Worm (Caenorhabditis elegans) whole organism, late embryonic: ENCODE results near the gene yif-1.

Source experiments
- C38D4.7 ChIP-seq: fragments of 200-800 bp; sonication (Bioruptor generic); optimal IDR thresholded peaks from 2 replicates; lab custom pipeline; 2018; ENCODE audit warnings: mild to moderate bottlenecking, missing genetic modification characterization, moderate library complexity, missing compliant biosample characterization
- ceh-19 ChIP-seq: fragments of 200-800 bp; sonication (Bioruptor generic); optimal IDR thresholded peaks from 2 replicates; lab custom pipeline; 2018; ENCODE audit warnings: mild to moderate bottlenecking, missing genetic modification characterization, missing compliant biosample characterization
- ceh-22 ChIP-seq: sonication (generic microtip); optimal IDR thresholded peaks from 2 replicates; lab custom pipeline; 2017; ENCODE audit warnings: missing biosample characterization, missing genetic modification characterization
- ceh-31 ChIP-seq: sonication (generic microtip); optimal IDR thresholded peaks from 2 replicates; lab custom pipeline; 2016; ENCODE audit warnings: missing genetic modification characterization, missing compliant biosample characterization
- ceh-48 ChIP-seq: sonication (generic microtip); optimal IDR thresholded peaks from 2 replicates; lab custom pipeline; 2016; ENCODE audit warnings: missing genetic modification characterization, inconsistent platforms, missing compliant biosample characterization
- ceh-6 ChIP-seq: fragments of 200-800 bp; sonication (Bioruptor generic); optimal IDR thresholded peaks from 2 replicates; lab custom pipeline; 2018; ENCODE audit warnings: mild to moderate bottlenecking, missing genetic modification characterization, missing compliant biosample characterization
- ceh-9 ChIP-seq: sonication (generic microtip); optimal IDR thresholded peaks from 2 replicates; lab custom pipeline; 2016; ENCODE audit warnings: mild to moderate bottlenecking, missing genetic modification characterization, inconsistent platforms, missing compliant biosample characterization
- che-1 ChIP-seq: sonication (generic microtip); optimal IDR thresholded peaks from 2 replicates; lab custom pipeline; 2016; ENCODE audit warnings: mild to moderate bottlenecking, missing genetic modification characterization, missing compliant biosample characterization
- dmd-4 ChIP-seq: sonication (generic microtip); optimal IDR thresholded peaks from 2 replicates; lab custom pipeline; 2016; ENCODE audit warnings: borderline replicate concordance, missing genetic modification characterization, missing compliant biosample characterization
- dve-1 ChIP-seq: sonication (generic microtip); optimal IDR thresholded peaks from 2 replicates; lab custom pipeline; 2017; ENCODE audit warnings: antibody characterized with exemption, mild to moderate bottlenecking, missing genetic modification characterization, missing compliant biosample characterization
- elt-2 ChIP-seq: sonication (generic microtip); optimal IDR thresholded peaks from 2 replicates; lab custom pipeline; 2016; ENCODE audit warnings: missing genetic modification reagents, missing genetic modification characterization, missing compliant biosample characterization
- fkh-10 ChIP-seq: fragments of 150-350 bp; optimal IDR thresholded peaks from 2 replicates; lab custom pipeline; 2014; ENCODE audit warnings: missing biosample characterization, missing genetic modification reagents, missing genetic modification characterization
- hlh-13 ChIP-seq: fragments of 200-800 bp; sonication (Bioruptor generic); optimal IDR thresholded peaks from 2 replicates; lab custom pipeline; 2018; ENCODE audit warnings: mild to moderate bottlenecking, missing genetic modification characterization, missing compliant biosample characterization
- hlh-6 ChIP-seq: sonication (generic microtip); optimal IDR thresholded peaks from 2 replicates; lab custom pipeline; 2016; ENCODE audit warnings: missing genotype, missing genetic modification characterization, missing compliant biosample characterization
- madf-2 ChIP-seq: sonication (generic microtip); optimal IDR thresholded peaks from 2 replicates; lab custom pipeline; 2017; ENCODE audit warnings: missing genetic modification characterization, missing compliant biosample characterization
- mec-3 ChIP-seq: sonication (generic microtip); optimal IDR thresholded peaks from 2 replicates; lab custom pipeline; 2016; ENCODE audit warnings: borderline replicate concordance, missing genetic modification characterization, missing compliant biosample characterization
- nfya-1 ChIP-seq: sonication (generic microtip); optimal IDR thresholded peaks from 2 replicates; lab custom pipeline; 2017; ENCODE audit warnings: missing genetic modification characterization, mild to moderate bottlenecking, missing compliant biosample characterization, antibody characterized with exemption, moderate library complexity
- nhr-232 ChIP-seq: sonication (generic microtip); optimal IDR thresholded peaks from 2 replicates; lab custom pipeline; 2016; ENCODE audit warnings: missing genetic modification characterization, missing compliant biosample characterization
- npax-4 ChIP-seq: sonication (generic microtip); optimal IDR thresholded peaks from 2 replicates; lab custom pipeline; 2016; ENCODE audit warnings: missing genetic modification characterization, missing compliant biosample characterization
- odd-2 ChIP-seq: sonication (generic microtip); optimal IDR thresholded peaks from 2 replicates; lab custom pipeline; 2017; ENCODE audit warnings: antibody characterized with exemption, mild to moderate bottlenecking, missing genetic modification characterization, missing compliant biosample characterization
- pha-4 ChIP-seq: fragments of 150-350 bp; optimal IDR thresholded peaks from 2 replicates; lab custom pipeline; 2018; ENCODE audit warnings: missing biosample characterization, missing genetic modification reagents, missing genetic modification characterization
- pqm-1 ChIP-seq: sonication (generic microtip); optimal IDR thresholded peaks from 2 replicates; lab custom pipeline; 2016; ENCODE audit warnings: missing genetic modification characterization, missing compliant biosample characterization
- pros-1 ChIP-seq: fragments of 150-350 bp; optimal IDR thresholded peaks from 2 replicates; lab custom pipeline; 2014; ENCODE audit warnings: missing biosample characterization, missing genetic modification reagents, missing genetic modification characterization
- sox-2 ChIP-seq: fragments of 200-800 bp; sonication (Bioruptor generic); IDR thresholded peaks from 2 replicates; pipeline ENCODE4 v1.3.6; 2022; ENCODE audit warnings: missing genetic modification reagents, missing genetic modification characterization, missing compliant biosample characterization
- sox-4 ChIP-seq: sonication (generic microtip); optimal IDR thresholded peaks from 2 replicates; lab custom pipeline; 2017; ENCODE audit warnings: mild to moderate bottlenecking, missing genetic modification characterization, inconsistent platforms, missing compliant biosample characterization
- syd-9 ChIP-seq: sonication (generic microtip); optimal IDR thresholded peaks from 2 replicates; lab custom pipeline; 2016; ENCODE audit warnings: mild to moderate bottlenecking, missing genetic modification characterization, moderate library complexity, missing compliant biosample characterization
- tbx-2 ChIP-seq: sonication (generic microtip); optimal IDR thresholded peaks from 2 replicates; lab custom pipeline; 2016; ENCODE audit warnings: missing genetic modification characterization, missing compliant biosample characterization
- tbx-7 ChIP-seq: sonication (generic microtip); optimal IDR thresholded peaks from 2 replicates; lab custom pipeline; 2016; ENCODE audit warnings: missing genotype, missing genetic modification characterization, missing compliant biosample characterization
- ttx-3 ChIP-seq: sonication (generic microtip); optimal IDR thresholded peaks from 2 replicates; lab custom pipeline; 2016; ENCODE audit warnings: missing genetic modification reagents, missing genetic modification characterization, missing compliant biosample characterization
- unc-3 ChIP-seq, 2 experiments: fragments of 200-800 bp in 1 of 2; sonication (Bioruptor generic) in 1 of 2; sonication (generic microtip) in 1 of 2; conservative IDR thresholded peaks in 1 of 2; optimal IDR thresholded peaks in 1 of 2; 2 replicates each; pipeline versions ENCODE4 v1.3.6 to Lab custom; 2016 to 2022; ENCODE audit warnings: missing compliant biosample characterization in 2 of 2, missing genetic modification characterization in 2 of 2, missing genetic modification reagents in 1 of 2
- unc-55 ChIP-seq: sonication (generic microtip); optimal IDR thresholded peaks from 2 replicates; lab custom pipeline; 2017; ENCODE audit warnings: missing biosample characterization, missing genetic modification reagents, missing genetic modification characterization
- unc-86 ChIP-seq: sonication (generic microtip); optimal IDR thresholded peaks from 2 replicates; lab custom pipeline; 2016; ENCODE audit warnings: missing genetic modification characterization, missing compliant biosample characterization
- zip-5 ChIP-seq: sonication (generic microtip); optimal IDR thresholded peaks from 2 replicates; lab custom pipeline; 2016; ENCODE audit warnings: missing genetic modification characterization, missing compliant biosample characterization

Gene yif-1

ce11 chrV:10019083-10019624 lies 35.6 kb downstream of the yif-1 start:
- TF ChIP-seq pqm-1 (tag; lab: Kevin White, UChicago) (no peak), hlh-6 (tag; lab: Kevin White, UChicago) (no peak), tbx-7 (tag; lab: Kevin White, UChicago) (no peak), ceh-19 (GFP tag; lab: Kevin White, UChicago) (no peak), ttx-3 (tag; lab: Kevin White, UChicago) (no peak), che-1 (tag; lab: Kevin White, UChicago) (no peak), madf-2 (tag; lab: Kevin White, UChicago) (no peak), ceh-6 (GFP tag; lab: Kevin White, UChicago) (no peak), sox-4 (tag; lab: Kevin White, UChicago) (no peak), elt-2 (no peak), ceh-9 (tag; lab: Kevin White, UChicago) (no peak), pros-1 (tag; lab: Kevin White, UChicago) (no peak), unc-3 (GFP tag; conservative IDR thresholded peaks at IDR 0.05; lab: Robert Waterston, UW) (no peak), unc-3 (tag; optimal IDR thresholded peaks at IDR 0.05; lab: Kevin White, UChicago) (no peak), ceh-48 (tag; lab: Kevin White, UChicago) (no peak), C38D4.7 (no peak), dmd-4 (tag; lab: Kevin White, UChicago) (no peak), zip-5 (no peak), tbx-2 (tag; lab: Kevin White, UChicago) (no peak), fkh-10 (GFP tag; lab: Kevin White, UChicago) (no peak), unc-86 (no peak)

- TF ChIP-seq sox-2 (no peak), ceh-22 (no peak), pha-4 (tag; lab: Kevin White, UChicago) (no peak), npax-4 (tag; lab: Kevin White, UChicago) (no peak), tbx-2 (tag; lab: Kevin White, UChicago) (no peak), syd-9 (tag; lab: Kevin White, UChicago) (no peak), unc-3 (GFP tag; conservative IDR thresholded peaks at IDR 0.05; lab: Robert Waterston, UW) (no peak), unc-3 (tag; optimal IDR thresholded peaks at IDR 0.05; lab: Kevin White, UChicago) (no peak), ttx-3 (tag; lab: Kevin White, UChicago) (no peak), hlh-6 (tag; lab: Kevin White, UChicago) (no peak), nfya-1 (tag; lab: Kevin White, UChicago) (no peak)
Measured at ce11 chrV:10018291-10018690, 36.4 kb downstream of the yif-1 start.

DNA sequence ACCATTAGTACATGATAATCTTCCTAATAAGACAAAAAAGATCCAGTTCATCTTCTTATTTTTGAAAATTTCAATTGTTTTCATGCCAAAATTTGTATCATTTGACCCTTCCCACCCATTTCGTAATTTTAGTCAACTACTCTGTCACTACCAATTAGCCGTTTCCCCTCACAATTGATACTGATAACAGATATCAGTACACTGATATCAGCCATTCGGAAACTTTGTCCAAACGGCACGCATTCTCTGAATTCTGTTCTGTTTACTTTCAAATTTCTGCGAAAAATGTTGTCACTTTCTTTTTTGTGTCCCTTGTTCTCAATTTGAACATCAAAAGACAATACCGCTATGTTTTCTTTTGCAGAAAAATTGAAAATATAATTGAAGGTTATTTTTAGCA lies 42.1 kb downstream of the yif-1 start:
- TF ChIP-seq pha-4 (tag; lab: Kevin White, UChicago) (no peak), elt-2 (peak; percentile 69)

DNA sequence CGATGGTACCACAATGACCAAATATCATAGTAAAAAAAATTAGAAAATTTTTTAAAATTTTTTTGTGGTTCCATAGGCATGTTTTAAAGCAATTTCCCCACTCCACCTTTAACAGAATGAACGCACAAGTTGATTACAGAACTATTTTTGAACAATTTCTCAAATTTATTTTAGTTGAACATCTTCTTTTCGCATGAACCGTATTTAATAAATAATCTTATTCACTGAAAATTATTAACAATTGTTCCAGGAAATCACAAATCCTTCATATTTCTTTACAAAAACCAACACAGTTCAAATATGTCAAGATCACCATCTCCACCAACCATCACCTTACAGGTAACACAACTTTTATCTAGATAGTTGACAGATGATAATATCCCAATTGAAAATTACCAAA lies 43.1 kb downstream of the yif-1 start, which contains the start of gene lea-1:
Gene lea-1, plus strand, starts transcription at position 301 of the 400 bp plus-strand sequence.
- TF ChIP-seq nhr-232 (tag; lab: Kevin White, UChicago) = no peak
- no peak for TF ChIP-seq dve-1
- no peak for TF ChIP-seq fkh-10 (GFP tag; lab: Kevin White, UChicago)
- no peak for TF ChIP-seq hlh-6 (tag; lab: Kevin White, UChicago)
- no peak for TF ChIP-seq mec-3 (tag; lab: Kevin White, UChicago)
- TF ChIP-seq C38D4.7 = no peak
- TF ChIP-seq pha-4 (tag; lab: Kevin White, UChicago) = no peak
- no peak for TF ChIP-seq pqm-1 (tag; lab: Kevin White, UChicago)
- TF ChIP-seq hlh-13 (GFP tag; lab: Kevin White, UChicago) = no peak
- TF ChIP-seq ceh-31 (tag; lab: Kevin White, UChicago) = no peak
- TF ChIP-seq unc-55 = no peak
- no peak for TF ChIP-seq dmd-4 (tag; lab: Kevin White, UChicago)
- TF ChIP-seq unc-86 = no peak
- no peak for TF ChIP-seq odd-2 (tag; lab: Kevin White, UChicago)
- TF ChIP-seq, all 69 proteins: peak for 0
